Worm (Caenorhabditis elegans) whole organism, L3 larva: Measurements from ENCODE around the gene F53E2.2.
A peak's percentile ranks its signal among the peaks of the same experiment; 100 is the strongest.

ENCODE experiments used
- R02D3.7 ChIP-seq: fragments of 150-350 bp; optimal IDR thresholded peaks from 2 replicates; lab custom pipeline; 2014; ENCODE audit warnings: missing biosample characterization, missing genetic modification characterization
- aly-2 ChIP-seq: fragments of 150-350 bp; optimal IDR thresholded peaks from 2 replicates; lab custom pipeline; 2014; ENCODE audit warnings: missing biosample characterization, missing genetic modification characterization
- ama-1 ChIP-seq: fragments of 150-350 bp; optimal IDR thresholded peaks from 2 replicates; lab custom pipeline; 2018
- ceh-16 ChIP-seq: sonication (generic microtip); optimal IDR thresholded peaks from 2 replicates; lab custom pipeline; 2017; ENCODE audit warnings: missing biosample characterization, missing genetic modification characterization
- ceh-9 ChIP-seq: sonication (generic microtip); optimal IDR thresholded peaks from 2 replicates; lab custom pipeline; 2018; ENCODE audit warnings: missing biosample characterization, missing genetic modification characterization
- egl-27 ChIP-seq: sonication (generic microtip); optimal IDR thresholded peaks from 4 replicates; lab custom pipeline; 2017; ENCODE audit warnings: missing biosample characterization, missing genetic modification reagents, missing genetic modification characterization
- egl-5 ChIP-seq: fragments of 150-350 bp; optimal IDR thresholded peaks from 2 replicates; lab custom pipeline; 2017; ENCODE audit warnings: missing biosample characterization, missing genetic modification reagents, missing genetic modification characterization, inconsistent platforms
- elt-1 ChIP-seq: fragments of 150-350 bp; optimal IDR thresholded peaks from 2 replicates; lab custom pipeline; 2014; ENCODE audit warnings: missing biosample characterization, missing genetic modification characterization
- elt-2 ChIP-seq: sonication (generic microtip); optimal IDR thresholded peaks from 2 replicates; lab custom pipeline; 2016; ENCODE audit warnings: missing genetic modification reagents, mild to moderate bottlenecking, missing genetic modification characterization, missing compliant biosample characterization
- elt-3 ChIP-seq, 3 experiments: fragments of 150-350 bp in 1 of 3; sonication (generic microtip) in 2 of 3; optimal IDR thresholded peaks; 2 replicates in 2 of 3; 4 replicates in 1 of 3; lab custom pipeline; 2014 to 2017; ENCODE audit warnings: missing biosample characterization in 3 of 3, missing genetic modification characterization in 3 of 3
- eor-1 ChIP-seq, 2 experiments: fragments of 150-350 bp; optimal IDR thresholded peaks; 2 replicates each; lab custom pipeline; 2014 to 2018; ENCODE audit warnings: missing biosample characterization in 2 of 2, missing genetic modification characterization in 2 of 2
- fkh-2 ChIP-seq: fragments of 150-350 bp; optimal IDR thresholded peaks from 2 replicates; lab custom pipeline; 2014; ENCODE audit warnings: missing biosample characterization, missing genetic modification reagents, missing genetic modification characterization
- fos-1 ChIP-seq: fragments of 150-350 bp; optimal IDR thresholded peaks from 2 replicates; lab custom pipeline; 2014; ENCODE audit warnings: missing biosample characterization, missing genetic modification characterization
- hmg-11 ChIP-seq: sonication (generic microtip); optimal IDR thresholded peaks from 2 replicates; lab custom pipeline; 2016; ENCODE audit warnings: missing genetic modification characterization, missing compliant biosample characterization
- jun-1 ChIP-seq: fragments of 150-350 bp; optimal IDR thresholded peaks from 2 replicates; lab custom pipeline; 2014; ENCODE audit warnings: missing biosample characterization, missing genetic modification reagents, missing genetic modification characterization
- lin-15B ChIP-seq: fragments of 150-350 bp; optimal IDR thresholded peaks from 2 replicates; lab custom pipeline; 2014; ENCODE audit warnings: missing biosample characterization, missing genetic modification characterization
- lin-39 ChIP-seq: fragments of 150-350 bp; optimal IDR thresholded peaks from 2 replicates; lab custom pipeline; 2018; ENCODE audit warnings: missing biosample characterization, missing genetic modification reagents, missing genetic modification characterization
- mdl-1 ChIP-seq: fragments of 150-350 bp; optimal IDR thresholded peaks from 2 replicates; lab custom pipeline; 2014; ENCODE audit warnings: missing biosample characterization, missing genetic modification characterization
- nfya-1 ChIP-seq: sonication (generic microtip); optimal IDR thresholded peaks from 2 replicates; lab custom pipeline; 2017; ENCODE audit warnings: missing genetic modification characterization, mild to moderate bottlenecking, missing compliant biosample characterization, antibody characterized with exemption, moderate library complexity; ENCODE audit not compliant: insufficient read depth
- nhr-11 ChIP-seq: fragments of 150-350 bp; optimal IDR thresholded peaks from 2 replicates; lab custom pipeline; 2014; ENCODE audit warnings: missing biosample characterization, missing genetic modification characterization
- nhr-23 ChIP-seq: fragments of 150-350 bp; optimal IDR thresholded peaks from 2 replicates; lab custom pipeline; 2014; ENCODE audit warnings: missing biosample characterization, missing genetic modification reagents, missing genetic modification characterization
- nhr-237 ChIP-seq: fragments of 150-350 bp; optimal IDR thresholded peaks from 2 replicates; lab custom pipeline; 2014; ENCODE audit warnings: missing biosample characterization, missing genetic modification characterization
- nhr-25 ChIP-seq: sonication (generic microtip); optimal IDR thresholded peaks from 2 replicates; lab custom pipeline; 2017; ENCODE audit warnings: missing biosample characterization, missing genetic modification characterization
- nhr-28 ChIP-seq: fragments of 150-350 bp; optimal IDR thresholded peaks from 2 replicates; lab custom pipeline; 2014; ENCODE audit warnings: missing biosample characterization, missing genetic modification characterization
- nhr-43 ChIP-seq: sonication (generic microtip); optimal IDR thresholded peaks from 2 replicates; lab custom pipeline; 2016; ENCODE audit warnings: mild to moderate bottlenecking, missing genetic modification characterization, missing compliant biosample characterization; ENCODE audit not compliant: poor library complexity, severe bottlenecking
- nhr-67 ChIP-seq: fragments of 150-350 bp; optimal IDR thresholded peaks from 2 replicates; lab custom pipeline; 2014; ENCODE audit warnings: missing biosample characterization, missing genetic modification characterization
- nhr-76 ChIP-seq: fragments of 150-350 bp; sonication (generic microtip); optimal IDR thresholded peaks from 5 replicates; lab custom pipeline; 2014; ENCODE audit warnings: missing biosample characterization, missing genetic modification characterization
- nhr-77 ChIP-seq: fragments of 150-350 bp; optimal IDR thresholded peaks from 2 replicates; lab custom pipeline; 2014; ENCODE audit warnings: missing biosample characterization, missing genetic modification characterization
- pha-4 ChIP-seq: fragments of 150-350 bp; optimal IDR thresholded peaks from 2 replicates; lab custom pipeline; 2014; ENCODE audit warnings: missing biosample characterization, missing genetic modification reagents, missing genetic modification characterization
- pqm-1 ChIP-seq: fragments of 150-350 bp; optimal IDR thresholded peaks from 2 replicates; lab custom pipeline; 2017; ENCODE audit warnings: missing biosample characterization, missing genetic modification characterization, inconsistent platforms
- sea-2 ChIP-seq: fragments of 150-350 bp; sonication (generic microtip); optimal IDR thresholded peaks from 4 replicates; lab custom pipeline; 2014; ENCODE audit warnings: missing biosample characterization, missing genetic modification reagents, missing genetic modification characterization
- snpc-4 ChIP-seq: fragments of 150-350 bp; optimal IDR thresholded peaks from 2 replicates; lab custom pipeline; 2014; ENCODE audit warnings: missing biosample characterization, missing genetic modification characterization
- tbx-2 ChIP-seq: sonication (generic microtip); optimal IDR thresholded peaks from 2 replicates; lab custom pipeline; 2016; ENCODE audit warnings: mild to moderate bottlenecking, missing genetic modification characterization, missing compliant biosample characterization
- unc-39 ChIP-seq: sonication (generic microtip); optimal IDR thresholded peaks from 4 replicates; lab custom pipeline; 2017; ENCODE audit warnings: missing biosample characterization, missing genetic modification characterization
- unc-62 ChIP-seq: fragments of 150-350 bp; sonication (generic microtip); optimal IDR thresholded peaks from 4 replicates; lab custom pipeline; 2014; ENCODE audit warnings: missing biosample characterization, missing genetic modification reagents, missing genetic modification characterization
- ztf-4 ChIP-seq: fragments of 150-350 bp; optimal IDR thresholded peaks from 2 replicates; lab custom pipeline; 2014; ENCODE audit warnings: missing biosample characterization, missing genetic modification characterization

The F53E2.2 gene

ce11 chrV:1438205-1438604 lies 36.7 kb upstream of the F53E2.2 start:
- TF ChIP-seq nhr-23 (peak; percentile 40), ama-1 (lab: Kevin White, UChicago) (no peak)
- TF ChIP-seq, all 47 proteins: peak for 1

ce11 chrV:1438832-1439231 lies 36.1 kb upstream of the F53E2.2 start, which contains the start of gene R09B5.11:
Gene R09B5.11 (plus strand): TSS chrV:1439205.
- TF ChIP-seq nhr-43 (tag; lab: Kevin White, UChicago) (peak; percentile 62), elt-1 (tag; lab: Kevin White, UChicago) (no peak), nhr-25 (no peak), egl-5 (tag; lab: Kevin White, UChicago) (no peak), nhr-23 (peak; percentile 12), nhr-11 (no peak), nhr-76 (tag; lab: Kevin White, UChicago) (no peak)

ce11 chrV:1442042-1442441 lies 32.8 kb upstream of the F53E2.2 start, which contains the start of gene cnc-11:
Gene cnc-11 (plus strand): TSS chrV:1442342.
- TF ChIP-seq aly-2 (tag; lab: Kevin White, UChicago) (no peak), egl-27 (tag; lab: Kevin White, UChicago) (no peak), nhr-237 (tag; lab: Kevin White, UChicago) (no peak), pqm-1 (tag; lab: Kevin White, UChicago) (no peak), nhr-67 (tag; lab: Kevin White, UChicago) (no peak), elt-1 (tag; lab: Kevin White, UChicago) (no peak), nhr-77 (tag; lab: Kevin White, UChicago) (no peak), snpc-4 (tag; lab: Kevin White, UChicago) (no peak), lin-39 (tag; lab: Kevin White, UChicago) (no peak), sea-2 (GFP tag; lab: Kevin White, UChicago) (no peak), hmg-11 (no peak), nhr-23 (no peak), eor-1 (tag; optimal IDR thresholded peaks at IDR 0.05; lab: Kevin White, UChicago) (no peak), nhr-25 (no peak), pha-4 (tag; lab: Kevin White, UChicago) (no peak), ceh-9 (tag; lab: Kevin White, UChicago) (no peak), nhr-76 (tag; lab: Kevin White, UChicago) (no peak), ama-1 (lab: Kevin White, UChicago) (no peak), ztf-4 (tag; lab: Kevin White, UChicago) (no peak), fkh-2 (no peak)

- TF ChIP-seq nhr-11 (no peak), ama-1 (lab: Kevin White, UChicago) (no peak), snpc-4 (tag; lab: Kevin White, UChicago) (no peak), aly-2 (tag; lab: Kevin White, UChicago) (no peak), fos-1 (tag; lab: Kevin White, UChicago) (no peak), nhr-23 (no peak), tbx-2 (tag; lab: Kevin White, UChicago) (no peak), elt-3 (tag; optimal IDR thresholded peaks at IDR 0.05; lab: Kevin White, UChicago) (no peak), egl-27 (tag; lab: Kevin White, UChicago) (no peak), fkh-2 (no peak), R02D3.7 (tag; lab: Kevin White, UChicago) (no peak), sea-2 (GFP tag; lab: Kevin White, UChicago) (no peak), elt-2 (tag; lab: Kevin White, UChicago) (no peak), mdl-1 (tag; lab: Kevin White, UChicago) (no peak), lin-39 (tag; lab: Kevin White, UChicago) (no peak), nhr-67 (tag; lab: Kevin White, UChicago) (no peak), jun-1 (tag; lab: Kevin White, UChicago) (no peak), nhr-28 (tag; lab: Kevin White, UChicago) (no peak)
- TF ChIP-seq, all 47 proteins: peak for 0
Observed at ce11 chrV:1444180-1444579, 30.7 kb upstream of the F53E2.2 start, which contains the start of gene cnc-1. Gene cnc-1 (minus strand): TSS chrV:1444280.

ce11 chrV:1445081-1445480 lies 29.8 kb upstream of the F53E2.2 start, which contains the start of gene cnc-5:
Gene cnc-5 (plus strand): TSS chrV:1445381.
- TF ChIP-seq eor-1 (tag; optimal IDR thresholded peaks at IDR 0.05; lab: Kevin White, UChicago) (no peak), snpc-4 (tag; lab: Kevin White, UChicago) (no peak), unc-39 (tag; lab: Kevin White, UChicago) (no peak), lin-15B (tag; lab: Kevin White, UChicago) (no peak), nfya-1 (tag; lab: Kevin White, UChicago) (no peak), elt-3 (tag; optimal IDR thresholded peaks at IDR 0.05; lab: Kevin White, UChicago) (no peak), ceh-16 (tag; lab: Kevin White, UChicago) (no peak), nhr-11 (no peak), unc-62 (GFP tag; lab: Kevin White, UChicago) (no peak), jun-1 (tag; lab: Kevin White, UChicago) (no peak)
